ENCODE assay signal across 3 fruit fly cellular contexts in genomic region chr3L:5796493-5796998, dm6.
TF ChIP-seq lines count a peak whose summit lies in the region.

Gene Tektin-C (minus strand): TSS chr3L:5796543.

- no peak for TF ChIP-seq CTCF in whole organism, embryonic (GFP tag; optimal IDR thresholded peaks at IDR 0.05; lab: Kevin White, UChicago)

TF ChIP-seq in whole organism, embryonic, 481 proteins besides CTCF, POLR2A, EP300 and RAD21 (continues in another document):
- TF ChIP-seq bsh (GFP tag; optimal IDR thresholded peaks at IDR 0.05; lab: Kevin White, UChicago) (peak in 1 of 2 experiments; percentile 19), tgo (GFP tag; IDR thresholded peaks at IDR 0.05; lab: Robert Waterston, UW) (0 out of 3 replicates have a peak, but pooled peaks have one; percentile 27), sens (GFP tag; lab: Kevin White, UChicago) (peak; percentile 48), sisA (GFP tag; IDR thresholded peaks at IDR 0.05; lab: Robert Waterston, UW) (peak; percentile 15; the same call in 1 of the 2 replicates), ase (GFP tag; IDR thresholded peaks at IDR 0.05; lab: Robert Waterston, UW) (0 out of 3 replicates have a peak, but pooled peaks have one; percentile 46), Gsc (GFP tag; IDR thresholded peaks at IDR 0.05; lab: Robert Waterston, UW) (peak; percentile 23; the same call in 1 of the 2 replicates), CG10959 (GFP tag; IDR thresholded peaks at IDR 0.05; lab: Robert Waterston, UW) (0 out of 2 replicates have a peak, but pooled peaks have one; percentile 20), CG10209 (GFP tag; optimal IDR thresholded peaks at IDR 0.05; lab: Kevin White, UChicago) (peak; percentile 8), Ets65A (GFP tag; lab: Kevin White, UChicago) (peak; percentile 74), chif (GFP tag; optimal IDR thresholded peaks at IDR 0.05; lab: Kevin White, UChicago) (peak in 1 of 2 experiments; percentile 15), Med (GFP tag; lab: Kevin White, UChicago) (peak; percentile 80), Stat92E (GFP tag; optimal IDR thresholded peaks at IDR 0.05; lab: Kevin White, UChicago) (no peak), Ptx1 (GFP tag; IDR thresholded peaks at IDR 0.05; lab: Robert Waterston, UW) (0 out of 2 replicates have a peak, but pooled peaks have one; percentile 5), row (GFP tag; IDR thresholded peaks at IDR 0.05; lab: Robert Waterston, UW) (peak; percentile 40; the same call in 1 of the 3 replicates), CG17361 (GFP tag; IDR thresholded peaks at IDR 0.05; lab: Robert Waterston, UW) (0 out of 3 replicates have a peak, but pooled peaks have one; percentile 8), CG17328 (GFP tag; IDR thresholded peaks at IDR 0.05; lab: Robert Waterston, UW) (peak; percentile 62), slbo (GFP tag; IDR thresholded peaks at IDR 0.05; lab: Robert Waterston, UW) (0 out of 2 replicates have a peak, but pooled peaks have one; percentile 27), slp2 (GFP tag; optimal IDR thresholded peaks at IDR 0.05; lab: Kevin White, UChicago) (no peak), Atf-2 (GFP tag; optimal IDR thresholded peaks at IDR 0.05; lab: Kevin White, UChicago) (no peak), CG16779 (GFP tag; IDR thresholded peaks at IDR 0.05; lab: Robert Waterston, UW) (0 out of 2 replicates have a peak, but pooled peaks have one; percentile 6), mld (GFP tag; IDR thresholded peaks at IDR 0.05; lab: Robert Waterston, UW; ENCODE audit: partially characterized antibody) (no peak), CG4404 (GFP tag; IDR thresholded peaks at IDR 0.05; lab: Robert Waterston, UW) (peak; percentile 34; the same call in 1 of the 2 replicates), D19A (tag; optimal IDR thresholded peaks at IDR 0.05; lab: Kevin White, UChicago) (no peak), Antp (GFP tag; optimal IDR thresholded peaks at IDR 0.05; lab: Kevin White, UChicago) (peak; percentile 2), dysf (GFP tag; IDR thresholded peaks at IDR 0.05; lab: Robert Waterston, UW) (peak; percentile 45; the same call in 1 of the 3 replicates), ci (GFP tag; IDR thresholded peaks at IDR 0.05; lab: Robert Waterston, UW) (peak; percentile 70; the same call in 2 of the 3 replicates)

TF ChIP-seq in whole organism, prepupa, 60 proteins besides CTCF, POLR2A, EP300 and RAD21:
- TF ChIP-seq net (GFP tag; optimal IDR thresholded peaks at IDR 0.05; lab: Kevin White, UChicago) (no peak), CG6792 (GFP tag; optimal IDR thresholded peaks at IDR 0.05; lab: Kevin White, UChicago) (no peak), vri (GFP tag; optimal IDR thresholded peaks at IDR 0.05; lab: Kevin White, UChicago) (no peak), lz (GFP tag; optimal IDR thresholded peaks at IDR 0.05; lab: Kevin White, UChicago) (no peak), CG6854 (GFP tag; optimal IDR thresholded peaks at IDR 0.05; lab: Kevin White, UChicago) (no peak), CG6163 (GFP tag; IDR thresholded peaks at IDR 0.05; lab: Robert Waterston, UW) (peak; percentile 24; the same call in 1 of the 3 replicates), CG15336 (GFP tag; IDR thresholded peaks at IDR 0.05; lab: Robert Waterston, UW) (peak; percentile 32; the same call in 1 of the 2 replicates), Hr4 (GFP tag; optimal IDR thresholded peaks at IDR 0.05; lab: Kevin White, UChicago) (no peak), fd59A (GFP tag; optimal IDR thresholded peaks at IDR 0.05; lab: Kevin White, UChicago) (no peak), Blimp-1 (GFP tag; optimal IDR thresholded peaks at IDR 0.05; lab: Kevin White, UChicago) (no peak), CG3919 (GFP tag; optimal IDR thresholded peaks at IDR 0.05; lab: Kevin White, UChicago) (no peak), Eip75B (GFP tag; optimal IDR thresholded peaks at IDR 0.05; lab: Kevin White, UChicago) (no peak), eg (GFP tag; IDR thresholded peaks at IDR 0.05; lab: Robert Waterston, UW) (0 out of 3 replicates have a peak, but pooled peaks have one; percentile 41), dsx (GFP tag; optimal IDR thresholded peaks at IDR 0.05; lab: Kevin White, UChicago; ENCODE audit: poor library complexity, severe bottlenecking) (no peak), CG6276 (GFP tag; optimal IDR thresholded peaks at IDR 0.05; lab: Kevin White, UChicago) (no peak), CG7368 (GFP tag; optimal IDR thresholded peaks at IDR 0.05; lab: Kevin White, UChicago) (no peak), fd85E (GFP tag; optimal IDR thresholded peaks at IDR 0.05; lab: Kevin White, UChicago) (no peak), Hr38 (GFP tag; optimal IDR thresholded peaks at IDR 0.05; lab: Kevin White, UChicago) (no peak), topi (GFP tag; optimal IDR thresholded peaks at IDR 0.05; lab: Kevin White, UChicago) (no peak), CG8632 (GFP tag; optimal IDR thresholded peaks at IDR 0.05; lab: Kevin White, UChicago) (no peak), CG9139 (GFP tag; optimal IDR thresholded peaks at IDR 0.05; lab: Kevin White, UChicago) (no peak), CG34406 (GFP tag; optimal IDR thresholded peaks at IDR 0.05; lab: Kevin White, UChicago) (no peak), CG8319 (GFP tag; optimal IDR thresholded peaks at IDR 0.05; lab: Kevin White, UChicago) (no peak), Eip78C (GFP tag; lab: Kevin White, UChicago) (peak; percentile 52), CG4318 (GFP tag; optimal IDR thresholded peaks at IDR 0.05; lab: Kevin White, UChicago) (no peak), CG10631 (GFP tag; optimal IDR thresholded peaks at IDR 0.05; lab: Kevin White, UChicago) (no peak), Sox14 (GFP tag; optimal IDR thresholded peaks at IDR 0.05; lab: Kevin White, UChicago) (no peak), CG3032 (tag; optimal IDR thresholded peaks at IDR 0.05; lab: Kevin White, UChicago) (no peak), Sox15 (GFP tag; optimal IDR thresholded peaks at IDR 0.05; lab: Kevin White, UChicago) (no peak), acj6 (GFP tag; optimal IDR thresholded peaks at IDR 0.05; lab: Kevin White, UChicago) (no peak), svp (GFP tag; lab: Kevin White, UChicago) (no peak), Ets21C (GFP tag; optimal IDR thresholded peaks at IDR 0.05; lab: Kevin White, UChicago) (no peak), CG16779 (tag; optimal IDR thresholded peaks at IDR 0.05; lab: Kevin White, UChicago) (no peak)

TF ChIP-seq in whole organism, pupa, 21 proteins besides CTCF, POLR2A, EP300 and RAD21:
- TF ChIP-seq Pif1B (GFP tag; optimal IDR thresholded peaks at IDR 0.05; lab: Kevin White, UChicago) (no peak), CG8159 (tag; optimal IDR thresholded peaks at IDR 0.05; lab: Kevin White, UChicago) (no peak), CG4496 (GFP tag; IDR thresholded peaks at IDR 0.05; lab: Robert Waterston, UW) (no peak), fd96Ca (GFP tag; IDR thresholded peaks at IDR 0.05; lab: Robert Waterston, UW) (peak; percentile 30; the same call in 1 of the 3 replicates)

Comparison
In these comparisons a context has a peak if more than half of its experiments do, and no peak if none do; other contexts are left out.
1. Of the 7 proteins assayed by ChIP-seq in both whole organism, embryonic and whole organism, prepupa: peak only in whole organism, embryonic: CG16779 and Gug; only in whole organism, prepupa: none; in both: none; in neither: 5.